Fruit fly (Drosophila melanogaster) whole organism, embryonic: ENCODE results near the gene CG15044.

Source experiments
- CG10147 ChIP-seq: fragments of 200-800 bp; sonication (Bioruptor generic); optimal IDR thresholded peaks from 2 replicates; lab custom pipeline; 2019; ENCODE audit warnings: missing biosample characterization, mild to moderate bottlenecking, missing genetic modification characterization, moderate library complexity
- CG11247 ChIP-seq: fragments of 200-800 bp; sonication (Bioruptor generic); IDR thresholded peaks from 2 replicates; pipeline ENCODE4 v1.3.6; 2022; ENCODE audit warnings: missing biosample characterization, missing genetic modification characterization
- CG11398 ChIP-seq: fragments of 200-800 bp; sonication (Bioruptor generic); optimal IDR thresholded peaks from 2 replicates; lab custom pipeline; 2016; ENCODE audit warnings: missing biosample characterization, missing genetic modification characterization
- CG11696 ChIP-seq: fragments of 200-800 bp; sonication (Bioruptor generic); IDR thresholded peaks from 2 replicates; pipeline ENCODE4 v1.3.6; 2022; ENCODE audit warnings: missing biosample characterization, missing genetic modification characterization
- CG14710 ChIP-seq: fragments of 200-800 bp; sonication (Bioruptor generic); optimal IDR thresholded peaks from 3 replicates; lab custom pipeline; 2019; ENCODE audit warnings: missing biosample characterization, mild to moderate bottlenecking, missing genetic modification characterization, moderate library complexity
- CG1603 ChIP-seq: fragments of 200-800 bp; sonication (Bioruptor generic); optimal IDR thresholded peaks from 2 replicates; lab custom pipeline; 2019; ENCODE audit warnings: missing biosample characterization, mild to moderate bottlenecking, missing genetic modification characterization, moderate library complexity
- CG17802 ChIP-seq: fragments of 200-800 bp; sonication (Bioruptor generic); optimal IDR thresholded peaks from 2 replicates; lab custom pipeline; 2018; ENCODE audit warnings: missing biosample characterization, mild to moderate bottlenecking, missing genetic modification characterization, moderate library complexity
- CG2199 ChIP-seq: fragments of 200-800 bp; sonication (Bioruptor generic); IDR thresholded peaks from 3 replicates; pipeline ENCODE4 v1.3.6; 2022; ENCODE audit warnings: missing biosample characterization, missing genetic modification characterization
- CG2712 ChIP-seq: fragments of 200-800 bp; optimal IDR thresholded peaks from 3 replicates; lab custom pipeline; 2019; ENCODE audit warnings: missing biosample characterization, mild to moderate bottlenecking, missing genetic modification characterization, moderate library complexity
- CG32772 ChIP-seq: fragments of 200-800 bp; sonication (Bioruptor generic); IDR thresholded peaks from 2 replicates; pipeline ENCODE4 v1.3.6; 2022; ENCODE audit warnings: missing biosample characterization, missing genetic modification characterization
- CG34224 ChIP-seq: fragments of 200-800 bp; sonication (Bioruptor generic); IDR thresholded peaks from 3 replicates; pipeline ENCODE4 v1.3.6; 2022; ENCODE audit warnings: missing biosample characterization, missing genetic modification characterization; ENCODE audit not compliant: partially characterized antibody
- CG4282 ChIP-seq: fragments of 200-800 bp; sonication (Bioruptor generic); optimal IDR thresholded peaks from 2 replicates; lab custom pipeline; 2016; ENCODE audit warnings: missing biosample characterization, missing genetic modification characterization
- CG4328 ChIP-seq: fragments of 200-800 bp; sonication (Bioruptor generic); optimal IDR thresholded peaks from 3 replicates; lab custom pipeline; 2017; ENCODE audit warnings: missing biosample characterization, missing genetic modification reagents, missing genetic modification characterization
- CG7786 ChIP-seq: fragments of 200-800 bp; sonication (Bioruptor generic); optimal IDR thresholded peaks from 2 replicates; lab custom pipeline; 2016; ENCODE audit warnings: missing biosample characterization, missing genetic modification characterization
- CG8478 ChIP-seq: fragments of >200 bp; optimal IDR thresholded peaks from 2 replicates; lab custom pipeline; 2018
- CG9817 ChIP-seq: fragments of 200-800 bp; sonication (Bioruptor generic); optimal IDR thresholded peaks from 2 replicates; lab custom pipeline; 2018; ENCODE audit warnings: missing biosample characterization, mild to moderate bottlenecking, missing genetic modification characterization, moderate library complexity
- D ChIP-seq, 2 experiments: fragments of 200-800 bp in 1 of 2; fragments of >200 bp in 1 of 2; sonication (Bioruptor generic) in 1 of 2; optimal IDR thresholded peaks; 2 replicates in 1 of 2; 3 replicates in 1 of 2; lab custom pipeline; 2017; ENCODE audit warnings: mild to moderate bottlenecking in 1 of 2, missing biosample characterization in 1 of 2, missing genetic modification characterization in 1 of 2, missing genetic modification reagents in 1 of 2
- Dp ChIP-seq: fragments of 200-800 bp; sonication (Bioruptor generic); optimal IDR thresholded peaks from 2 replicates; lab custom pipeline; 2018; ENCODE audit warnings: missing biosample characterization, mild to moderate bottlenecking, missing genetic modification characterization, moderate library complexity
- Dref ChIP-seq: fragments of 200-800 bp; sonication (Bioruptor generic); IDR thresholded peaks from 2 replicates; pipeline ENCODE4 v1.3.6; 2022; ENCODE audit warnings: missing biosample characterization, missing genetic modification characterization
- E2f2 ChIP-seq: fragments of 200-800 bp; sonication (Bioruptor generic); IDR thresholded peaks from 2 replicates; pipeline ENCODE4 v1.3.6; 2022; ENCODE audit warnings: missing biosample characterization, missing genetic modification characterization
- Ets97D ChIP-seq: fragments of 200-800 bp; sonication (Bioruptor generic); optimal IDR thresholded peaks from 3 replicates; lab custom pipeline; 2016; ENCODE audit warnings: missing biosample characterization, missing genetic modification characterization
- HLH54F ChIP-seq: fragments of 200-800 bp; sonication (Bioruptor generic); optimal IDR thresholded peaks from 3 replicates; lab custom pipeline; 2016; ENCODE audit warnings: missing biosample characterization, missing genetic modification characterization
- HmgD ChIP-seq: fragments of 200-800 bp; sonication (Bioruptor generic); optimal IDR thresholded peaks from 3 replicates; lab custom pipeline; 2016; ENCODE audit warnings: missing biosample characterization, missing genetic modification characterization
- Hmx ChIP-seq: fragments of 200-800 bp; sonication (Bioruptor generic); optimal IDR thresholded peaks from 2 replicates; lab custom pipeline; 2016; ENCODE audit warnings: missing biosample characterization, missing genetic modification characterization
- Hr39 ChIP-seq: fragments of >200 bp; optimal IDR thresholded peaks from 2 replicates; lab custom pipeline; 2017
- Lpt ChIP-seq: fragments of >200 bp; optimal IDR thresholded peaks from 2 replicates; lab custom pipeline; 2018; ENCODE audit warnings: missing biosample characterization, missing genetic modification characterization
- NFAT ChIP-seq: fragments of 200-800 bp; sonication (Bioruptor generic); IDR thresholded peaks from 2 replicates; pipeline ENCODE4 v1.3.6; 2022; ENCODE audit warnings: missing biosample characterization, missing genetic modification characterization
- Oaz ChIP-seq: fragments of 200-800 bp; sonication (Bioruptor generic); IDR thresholded peaks from 2 replicates; pipeline ENCODE4 v1.3.6; 2022; ENCODE audit warnings: missing biosample characterization, missing genetic modification characterization
- Poxn ChIP-seq: fragments of 200-800 bp; sonication (Bioruptor generic); IDR thresholded peaks from 2 replicates; pipeline ENCODE4 v1.3.6; 2022; ENCODE audit warnings: missing biosample characterization, missing genetic modification characterization
- Sry-δ ChIP-seq: fragments of 200-800 bp; sonication (Bioruptor generic); optimal IDR thresholded peaks from 2 replicates; lab custom pipeline; 2016; ENCODE audit warnings: missing biosample characterization, missing genetic modification characterization
- abd-A ChIP-seq: fragments of 200-800 bp; sonication (Bioruptor generic); optimal IDR thresholded peaks from 3 replicates; lab custom pipeline; 2019; ENCODE audit warnings: missing biosample characterization, mild to moderate bottlenecking, missing genetic modification characterization, moderate library complexity
- al ChIP-seq: fragments of 200-800 bp; sonication (Bioruptor generic); IDR thresholded peaks from 2 replicates; pipeline ENCODE4 v1.3.6; 2022; ENCODE audit warnings: missing biosample characterization, missing genetic modification characterization
- ap ChIP-seq: fragments of 200-800 bp; sonication (Bioruptor generic); IDR thresholded peaks from 2 replicates; pipeline ENCODE4 v1.3.6; 2022; ENCODE audit warnings: missing biosample characterization, missing genetic modification characterization
- ash1 ChIP-seq: fragments of 200-800 bp; sonication (Bioruptor generic); optimal IDR thresholded peaks from 2 replicates; lab custom pipeline; 2018; ENCODE audit warnings: missing biosample characterization, mild to moderate bottlenecking, missing genetic modification characterization
- bigmax ChIP-seq: fragments of 200-800 bp; sonication (Bioruptor generic); optimal IDR thresholded peaks from 2 replicates; lab custom pipeline; 2018; ENCODE audit warnings: missing biosample characterization, mild to moderate bottlenecking, missing genetic modification characterization
- corto ChIP-seq: fragments of 200-800 bp; sonication (Bioruptor generic); optimal IDR thresholded peaks from 2 replicates; lab custom pipeline; 2016; ENCODE audit warnings: missing biosample characterization, mild to moderate bottlenecking, missing genetic modification characterization, moderate library complexity
- dan ChIP-seq: fragments of 200-800 bp; sonication (Bioruptor generic); IDR thresholded peaks from 2 replicates; pipeline ENCODE4 v1.3.6; 2022; ENCODE audit warnings: missing biosample characterization, missing genetic modification characterization
- danr ChIP-seq: fragments of 200-800 bp; sonication (Bioruptor generic); IDR thresholded peaks from 2 replicates; pipeline ENCODE4 v1.3.6; 2022; ENCODE audit warnings: missing biosample characterization, missing genetic modification characterization
- gce ChIP-seq: fragments of 200-800 bp; sonication (Bioruptor generic); IDR thresholded peaks from 3 replicates; pipeline ENCODE4 v1.3.6; 2022; ENCODE audit warnings: missing biosample characterization, missing genetic modification characterization
- gfzf ChIP-seq: fragments of 200-800 bp; sonication (Bioruptor generic); optimal IDR thresholded peaks from 2 replicates; lab custom pipeline; 2016; ENCODE audit warnings: missing biosample characterization, mild to moderate bottlenecking, missing genetic modification characterization, moderate library complexity
- grn ChIP-seq: fragments of 200-800 bp; sonication (Bioruptor generic); optimal IDR thresholded peaks from 3 replicates; lab custom pipeline; 2017; ENCODE audit warnings: missing biosample characterization, missing genetic modification characterization
- gro ChIP-seq: fragments of 200-800 bp; sonication (Bioruptor generic); optimal IDR thresholded peaks from 2 replicates; lab custom pipeline; 2016; ENCODE audit warnings: missing biosample characterization, missing genetic modification characterization
- gsb ChIP-seq: fragments of 200-800 bp; sonication (Bioruptor generic); IDR thresholded peaks from 2 replicates; pipeline ENCODE4 v1.3.6; 2022; ENCODE audit warnings: missing biosample characterization, missing genetic modification characterization
- hbn ChIP-seq: fragments of 200-800 bp; sonication (Bioruptor generic); IDR thresholded peaks from 2 replicates; pipeline ENCODE4 v1.3.6; 2022; ENCODE audit warnings: missing biosample characterization, missing genetic modification characterization; ENCODE audit not compliant: partially characterized antibody
- prd ChIP-seq, 3 experiments: fragments of >200 bp in 2 of 3; fragments of 200-800 bp in 1 of 3; sonication (Bioruptor generic) in 1 of 3; optimal IDR thresholded peaks in 2 of 3; IDR thresholded peaks in 1 of 3; 2 replicates in 2 of 3; 3 replicates in 1 of 3; pipeline versions ENCODE4 v1.3.6 to Lab custom; 2017 to 2022; ENCODE audit warnings: missing biosample characterization in 1 of 3, missing genetic modification characterization in 1 of 3
- pum ChIP-seq: fragments of 200-800 bp; sonication (Bioruptor generic); optimal IDR thresholded peaks from 2 replicates; lab custom pipeline; 2016; ENCODE audit warnings: missing biosample characterization, missing genetic modification characterization
- schlank ChIP-seq: fragments of 200-800 bp; sonication (Bioruptor generic); optimal IDR thresholded peaks from 2 replicates; lab custom pipeline; 2018; ENCODE audit warnings: missing biosample characterization, mild to moderate bottlenecking, missing genetic modification characterization
- sug ChIP-seq: fragments of 200-800 bp; optimal IDR thresholded peaks from 2 replicates; lab custom pipeline; 2019; ENCODE audit warnings: missing biosample characterization, mild to moderate bottlenecking, missing genetic modification characterization, moderate library complexity
- tna ChIP-seq: fragments of 200-800 bp; sonication (Bioruptor generic); IDR thresholded peaks from 2 replicates; pipeline ENCODE4 v1.3.6; 2022; ENCODE audit warnings: missing biosample characterization, missing genetic modification characterization; ENCODE audit not compliant: partially characterized antibody
- vvl ChIP-seq: fragments of 200-800 bp; sonication (Bioruptor generic); IDR thresholded peaks from 2 replicates; pipeline ENCODE4 v1.3.6; 2022; ENCODE audit warnings: missing biosample characterization, missing genetic modification characterization

CG15044 gene

dm6 chrX:18515205-18515921 is 23.6 kb upstream of the CG15044 start, which contains the start of the genes Bx and HisRS (continued):
- TF ChIP-seq CG34224 (no peak), HmgD (GFP tag; lab: Kevin White, UChicago) (no peak), CG1603 (tag; lab: Kevin White, UChicago) (peak; percentile 66), Hr39 (lab: Kevin White, UChicago) (no peak), Ets97D (GFP tag; lab: Kevin White, UChicago) (peak; percentile 64), sug (tag; lab: Kevin White, UChicago) (peak; percentile 5), Sry-δ (GFP tag; lab: Kevin White, UChicago) (peak; percentile 26), CG17802 (tag; lab: Kevin White, UChicago) (no peak), Dp (GFP tag; lab: Kevin White, UChicago) (peak; percentile 39), grn (GFP tag; lab: Kevin White, UChicago) (no peak), CG4282 (GFP tag; lab: Kevin White, UChicago) (no peak), CG7786 (GFP tag; lab: Kevin White, UChicago) (no peak), CG10147 (no peak), tna (no peak), CG8478 (lab: Kevin White, UChicago) (no peak), CG11247 (GFP tag; lab: Robert Waterston, UW) (no peak), CG11696 (no peak), Dref (GFP tag; lab: Robert Waterston, UW) (peak; percentile 49), schlank (tag; lab: Kevin White, UChicago) (no peak), prd (optimal IDR thresholded peaks at IDR 0.05; lab: Kevin White, UChicago) (no peak), prd (GFP tag; IDR thresholded peaks at IDR 0.05; lab: Robert Waterston, UW) (no peak), vvl (peak; percentile 23), CG32772 (GFP tag; lab: Robert Waterston, UW) (no peak), D (optimal IDR thresholded peaks at IDR 0.05; lab: Kevin White, UChicago) (peak; percentile 74), D (GFP tag; optimal IDR thresholded peaks at IDR 0.05; lab: Kevin White, UChicago) (no peak), gsb (GFP tag; lab: Robert Waterston, UW) (no peak), CG9817 (no peak), CG4328 (GFP tag; lab: Kevin White, UChicago) (no peak), ash1 (GFP tag; lab: Kevin White, UChicago) (no peak), CG2199 (peak; percentile 38; the same call in 1 of the 3 replicates), E2f2 (GFP tag; lab: Robert Waterston, UW) (peak; percentile 49), Hmx (GFP tag; lab: Kevin White, UChicago) (no peak), al (GFP tag; lab: Robert Waterston, UW) (peak; percentile 17; the same call in 1 of the 2 replicates), abd-A (tag; lab: Kevin White, UChicago) (no peak), Oaz (GFP tag; lab: Robert Waterston, UW) (no peak), gce (GFP tag; lab: Robert Waterston, UW) (no peak), CG14710 (tag; lab: Kevin White, UChicago) (peak; percentile 20), HLH54F (GFP tag; lab: Kevin White, UChicago) (no peak), bigmax (GFP tag; lab: Kevin White, UChicago) (no peak), pum (no peak), NFAT (GFP tag; lab: Robert Waterston, UW) (no peak), CG11398 (no peak), Lpt (GFP tag; lab: Kevin White, UChicago) (no peak), danr (GFP tag; lab: Robert Waterston, UW) (no peak), gfzf (GFP tag; lab: Kevin White, UChicago) (peak; percentile 82), CG2712 (tag; lab: Kevin White, UChicago) (no peak), dan (GFP tag; lab: Robert Waterston, UW) (no peak), gro (GFP tag; lab: Kevin White, UChicago) (peak; percentile 37), Poxn (GFP tag; lab: Robert Waterston, UW) (no peak), corto (GFP tag; lab: Kevin White, UChicago) (no peak), ap (GFP tag; lab: Robert Waterston, UW) (no peak), hbn (GFP tag; lab: Robert Waterston, UW) (no peak)
